Worm (Caenorhabditis elegans) whole organism, L2 larva: Measurements from ENCODE around the gene srj-20.
"Not testable (repeated sequence)": the region's sequence is repeated elsewhere in the genome, so short reads cannot be mapped to it uniquely, and the experiment has no call there.

Source experiments
- C34F6.9 ChIP-seq: fragments of 150-350 bp; optimal IDR thresholded peaks from 2 replicates; lab custom pipeline; 2014; ENCODE audit warnings: missing biosample characterization, missing genetic modification characterization
- R02D3.7 ChIP-seq: fragments of 150-350 bp; optimal IDR thresholded peaks from 2 replicates; lab custom pipeline; 2014; ENCODE audit warnings: missing biosample characterization, missing genetic modification characterization
- alr-1 ChIP-seq: fragments of 150-350 bp; optimal IDR thresholded peaks from 2 replicates; lab custom pipeline; 2014; ENCODE audit warnings: missing biosample characterization, missing genetic modification characterization
- ama-1 ChIP-seq: fragments of 150-350 bp; optimal IDR thresholded peaks from 2 replicates; lab custom pipeline; 2018; ENCODE audit warnings: inconsistent platforms
- blmp-1 ChIP-seq: sonication (generic microtip); optimal IDR thresholded peaks from 2 replicates; lab custom pipeline; 2017; ENCODE audit warnings: missing genetic modification characterization, mild to moderate bottlenecking, missing compliant biosample characterization, antibody characterized with exemption, moderate library complexity; ENCODE audit not compliant: insufficient read depth
- ceh-16 ChIP-seq: fragments of 150-350 bp; optimal IDR thresholded peaks from 2 replicates; lab custom pipeline; 2014; ENCODE audit warnings: missing biosample characterization, missing genetic modification characterization
- ceh-82 ChIP-seq: fragments of 150-350 bp; optimal IDR thresholded peaks from 2 replicates; lab custom pipeline; 2014; ENCODE audit warnings: missing biosample characterization, missing genetic modification characterization
- crh-2 ChIP-seq: sonication (generic microtip); optimal IDR thresholded peaks from 2 replicates; lab custom pipeline; 2017; ENCODE audit warnings: missing biosample characterization, missing genetic modification characterization
- dmd-4 ChIP-seq: sonication (generic microtip); optimal IDR thresholded peaks from 2 replicates; lab custom pipeline; 2017; ENCODE audit warnings: missing biosample characterization, missing genetic modification characterization
- elt-1 ChIP-seq: fragments of 150-350 bp; optimal IDR thresholded peaks from 2 replicates; lab custom pipeline; 2014; ENCODE audit warnings: missing biosample characterization, missing genetic modification characterization
- elt-3 ChIP-seq: sonication (generic microtip); optimal IDR thresholded peaks from 2 replicates; lab custom pipeline; 2017; ENCODE audit warnings: missing biosample characterization, missing genetic modification characterization
- fos-1 ChIP-seq: fragments of 150-350 bp; optimal IDR thresholded peaks from 2 replicates; lab custom pipeline; 2014; ENCODE audit warnings: missing biosample characterization, missing genetic modification characterization
- gmeb-1 ChIP-seq: fragments of 150-350 bp; optimal IDR thresholded peaks from 2 replicates; lab custom pipeline; 2014; ENCODE audit warnings: missing biosample characterization, missing genetic modification characterization
- lin-11 ChIP-seq: fragments of 150-350 bp; sonication (generic microtip); optimal IDR thresholded peaks from 2 replicates; lab custom pipeline; 2014; ENCODE audit warnings: missing biosample characterization, missing genetic modification characterization, inconsistent platforms, mixed read lengths
- lin-13 ChIP-seq: fragments of 150-350 bp; optimal IDR thresholded peaks from 2 replicates; lab custom pipeline; 2014; ENCODE audit warnings: missing biosample characterization, missing genetic modification reagents, missing genetic modification characterization
- lin-39 ChIP-seq: fragments of 150-350 bp; optimal IDR thresholded peaks from 2 replicates; lab custom pipeline; 2014; ENCODE audit warnings: missing biosample characterization, missing genetic modification reagents, missing genetic modification characterization
- mab-5 ChIP-seq: fragments of 150-350 bp; optimal IDR thresholded peaks from 2 replicates; lab custom pipeline; 2014; ENCODE audit warnings: missing biosample characterization, missing genetic modification characterization
- mbf-1 ChIP-seq: sonication (generic microtip); optimal IDR thresholded peaks from 2 replicates; lab custom pipeline; 2017; ENCODE audit warnings: missing biosample characterization, missing genetic modification characterization
- nhr-10 ChIP-seq: sonication (generic microtip); optimal IDR thresholded peaks from 2 replicates; lab custom pipeline; 2017; ENCODE audit warnings: missing biosample characterization, missing genetic modification characterization
- nhr-11 ChIP-seq: fragments of 150-350 bp; optimal IDR thresholded peaks from 2 replicates; lab custom pipeline; 2014; ENCODE audit warnings: missing biosample characterization, missing genetic modification characterization
- nhr-129 ChIP-seq: fragments of 150-350 bp; optimal IDR thresholded peaks from 2 replicates; lab custom pipeline; 2014; ENCODE audit warnings: missing biosample characterization, missing genetic modification characterization
- nhr-21 ChIP-seq: fragments of 150-350 bp; optimal IDR thresholded peaks from 2 replicates; lab custom pipeline; 2014; ENCODE audit warnings: missing biosample characterization, missing genetic modification characterization
- nhr-23 ChIP-seq: fragments of 150-350 bp; optimal IDR thresholded peaks from 2 replicates; lab custom pipeline; 2014; ENCODE audit warnings: missing biosample characterization, missing genetic modification reagents, missing genetic modification characterization
- nhr-237 ChIP-seq: fragments of 150-350 bp; optimal IDR thresholded peaks from 2 replicates; lab custom pipeline; 2014; ENCODE audit warnings: missing biosample characterization, missing genetic modification characterization
- nhr-6 ChIP-seq: fragments of 150-350 bp; optimal IDR thresholded peaks from 2 replicates; lab custom pipeline; 2014; ENCODE audit warnings: missing biosample characterization, missing genetic modification characterization
- nhr-77 ChIP-seq: fragments of 150-350 bp; optimal IDR thresholded peaks from 2 replicates; lab custom pipeline; 2014; ENCODE audit warnings: missing biosample characterization, missing genetic modification characterization
- sem-4 ChIP-seq: fragments of 150-350 bp; optimal IDR thresholded peaks from 2 replicates; lab custom pipeline; 2014; ENCODE audit warnings: missing biosample characterization, missing genetic modification reagents, missing genetic modification characterization
- skn-1 ChIP-seq: sonication (generic microtip); optimal IDR thresholded peaks from 2 replicates; lab custom pipeline; 2017; ENCODE audit warnings: missing biosample characterization, missing genetic modification characterization
- sma-3 ChIP-seq: sonication (generic microtip); optimal IDR thresholded peaks from 2 replicates; lab custom pipeline; 2016; ENCODE audit warnings: missing genetic modification reagents, missing genetic modification characterization, missing compliant biosample characterization
- snpc-4 ChIP-seq: fragments of 150-350 bp; optimal IDR thresholded peaks from 2 replicates; lab custom pipeline; 2014; ENCODE audit warnings: missing biosample characterization, missing genetic modification characterization
- unc-62 ChIP-seq: fragments of 150-350 bp; optimal IDR thresholded peaks from 2 replicates; lab custom pipeline; 2014; ENCODE audit warnings: missing biosample characterization, missing genetic modification reagents, missing genetic modification characterization
- zag-1 ChIP-seq: fragments of 150-350 bp; optimal IDR thresholded peaks from 2 replicates; lab custom pipeline; 2014; ENCODE audit warnings: missing biosample characterization, missing genetic modification characterization
- ztf-11 ChIP-seq: sonication (generic microtip); optimal IDR thresholded peaks from 2 replicates; lab custom pipeline; 2017; ENCODE audit warnings: missing biosample characterization, missing genetic modification characterization
- ztf-4 ChIP-seq: fragments of 150-350 bp; optimal IDR thresholded peaks from 2 replicates; lab custom pipeline; 2014; ENCODE audit warnings: missing biosample characterization, missing genetic modification characterization

srj-20 gene

ce11 chrV:2577603-2578002 is 4.6 kb upstream of the srj-20 start, which contains the start of gene srt-4:
Gene srt-4, plus strand, starts transcription at chrV:2577903.
- TF ChIP-seq sem-4 (tag; lab: Kevin White, UChicago) (no peak), nhr-21 (tag; lab: Kevin White, UChicago) (no peak), unc-62 (GFP tag; lab: Kevin White, UChicago) (no peak), snpc-4 (tag; lab: Kevin White, UChicago) (no peak), C34F6.9 (no peak), R02D3.7 (tag; lab: Kevin White, UChicago) (no peak), sma-3 (no peak), dmd-4 (tag; lab: Kevin White, UChicago) (no peak), skn-1 (tag; lab: Kevin White, UChicago) (no peak), lin-13 (GFP tag; lab: Kevin White, UChicago) (no peak), lin-11 (tag; lab: Kevin White, UChicago) (no peak), alr-1 (tag; lab: Kevin White, UChicago) (no peak), nhr-10 (tag; lab: Kevin White, UChicago) (no peak), nhr-77 (tag; lab: Kevin White, UChicago) (no peak)
- TF ChIP-seq, all 48 proteins: peak for 0

DNA sequence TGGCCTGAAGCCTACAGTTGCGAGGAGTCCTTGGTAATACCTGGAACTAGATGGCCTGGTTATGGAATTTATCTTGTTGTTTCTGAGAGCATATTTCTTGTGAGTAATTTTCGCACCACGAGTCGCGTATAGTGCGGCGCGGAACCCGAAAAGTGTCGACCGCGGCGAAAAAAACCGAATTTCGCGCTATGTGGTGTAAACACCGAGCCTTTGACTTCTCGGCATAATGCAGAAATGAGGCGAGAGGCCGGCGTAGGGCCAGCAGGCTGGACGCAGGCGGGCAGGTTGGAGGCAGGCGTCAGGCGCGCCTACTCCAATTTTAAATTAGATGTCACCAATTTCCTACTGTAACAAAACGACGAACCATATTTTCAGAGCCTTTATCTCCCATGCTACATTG is 2.7 kb upstream of the srj-20 start:
- no peak for TF ChIP-seq nhr-6
- TF ChIP-seq elt-1 (tag; lab: Kevin White, UChicago), result no peak
- no peak for TF ChIP-seq ztf-4 (tag; lab: Kevin White, UChicago)
- no peak for TF ChIP-seq crh-2 (tag; lab: Kevin White, UChicago)
- TF ChIP-seq, all 48 proteins: peak for 0

DNA sequence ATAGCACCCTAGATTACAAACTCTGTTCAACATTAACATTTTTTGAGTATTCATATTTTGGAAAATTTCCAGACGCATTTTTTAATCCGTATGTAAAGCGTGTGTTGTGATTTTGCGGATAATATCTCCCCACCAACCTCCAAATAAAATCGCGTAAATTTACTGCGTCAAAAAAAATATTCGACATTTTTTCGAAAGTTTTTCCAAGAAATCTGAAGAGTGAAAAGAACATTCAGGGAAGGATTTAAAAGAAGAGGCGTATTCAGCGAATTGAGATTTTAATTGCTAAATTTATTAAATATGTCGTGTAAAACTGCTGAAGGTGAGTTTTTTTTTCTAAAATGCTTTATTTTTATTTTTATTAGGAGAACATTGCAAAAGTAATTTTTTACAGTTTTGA is 873 bp upstream of the srj-20 start, which contains the start of gene nhr-290:
nhr-290 (plus strand) TSS at position 301 of the 400 bp plus-strand sequence.
- TF ChIP-seq ceh-82 (tag; lab: Kevin White, UChicago) (no peak), ceh-16 (tag; lab: Kevin White, UChicago) (no peak), sma-3 (no peak), crh-2 (tag; lab: Kevin White, UChicago) (no peak), R02D3.7 (tag; lab: Kevin White, UChicago) (no peak), nhr-23 (tag; lab: Kevin White, UChicago) (no peak), elt-3 (tag; lab: Kevin White, UChicago) (no peak), nhr-11 (no peak), nhr-237 (tag; lab: Kevin White, UChicago) (no peak), ama-1 (lab: Kevin White, UChicago) (no peak), blmp-1 (tag; lab: Kevin White, UChicago) (no peak), nhr-129 (no peak), mbf-1 (tag; lab: Kevin White, UChicago) (no peak), ztf-11 (no peak), alr-1 (tag; lab: Kevin White, UChicago) (no peak), nhr-21 (tag; lab: Kevin White, UChicago) (no peak), gmeb-1 (tag; lab: Kevin White, UChicago) (no peak), mab-5 (tag; lab: Kevin White, UChicago) (no peak), zag-1 (tag; lab: Kevin White, UChicago) (no peak), lin-39 (no peak)

ce11 chrV:2570643-2571042 is 2.4 kb downstream of the srj-20 start, which contains the start of gene srj-19:
Gene srj-19, minus strand, starts transcription at chrV:2570743.
- TF ChIP-seq ama-1 (lab: Kevin White, UChicago), result no peak

ce11 chrV:2565525-2565924 is 7.5 kb downstream of the srj-20 start, which contains the start of gene Y45G12C.1:
Gene Y45G12C.1, plus strand, starts transcription at chrV:2565683.
- TF ChIP-seq fos-1 (tag; lab: Kevin White, UChicago) (peak; percentile 69), crh-2 (tag; lab: Kevin White, UChicago) (peak; percentile 21), R02D3.7 (tag; lab: Kevin White, UChicago) (no peak)

- not testable (repeated sequence) for TF ChIP-seq sma-3; nhr-129; gmeb-1 (tag; lab: Kevin White, UChicago)
Measured at ce11 chrV:2561390-2561789, 11.6 kb downstream of the srj-20 start, which contains the start of gene gst-10. Gene gst-10, plus strand, starts transcription at chrV:2561690.
